2 worm cellular contexts compared by ENCODE assay signal in genomic region chrV:12533635-12534150, ce11.
TF ChIP-seq lines count a peak whose summit lies in the region.

No protein-coding gene starts in this region.

TF ChIP-seq in whole organism, L2 larva, 48 proteins besides CTCF, POLR2A, EP300 and RAD21 (continued from another document):
- TF ChIP-seq peb-1 (tag; optimal IDR thresholded peaks at IDR 0.05; lab: Kevin White, UChicago) (no peak), lsy-2 (tag; optimal IDR thresholded peaks at IDR 0.05; lab: Kevin White, UChicago) (peak in 1 of 2 experiments; percentile 41), nhr-77 (tag; optimal IDR thresholded peaks at IDR 0.05; lab: Kevin White, UChicago) (no peak), nhr-12 (tag; optimal IDR thresholded peaks at IDR 0.05; lab: Kevin White, UChicago) (no peak), lin-11 (tag; optimal IDR thresholded peaks at IDR 0.05; lab: Kevin White, UChicago) (no peak), nhr-23 (tag; optimal IDR thresholded peaks at IDR 0.05; lab: Kevin White, UChicago) (no peak), nhr-25 (tag; optimal IDR thresholded peaks at IDR 0.05; lab: Kevin White, UChicago) (peak; percentile 63), lin-39 (tag; optimal IDR thresholded peaks at IDR 0.05; lab: Kevin White, UChicago) (no peak), Y55F3AM.14 (GFP tag; optimal IDR thresholded peaks at IDR 0.05; lab: Kevin White, UChicago) (no peak), unc-39 (tag; optimal IDR thresholded peaks at IDR 0.05; lab: Kevin White, UChicago) (no peak), ztf-4 (tag; optimal IDR thresholded peaks at IDR 0.05; lab: Kevin White, UChicago) (no peak), sma-3 (GFP tag; optimal IDR thresholded peaks at IDR 0.05; lab: Kevin White, UChicago) (peak; percentile 63), sma-9 (GFP tag; optimal IDR thresholded peaks at IDR 0.05; lab: Kevin White, UChicago) (peak; percentile 44), sma-9 (tag; optimal IDR thresholded peaks at IDR 0.05; lab: Kevin White, UChicago) (no peak), R02D3.7 (tag; optimal IDR thresholded peaks at IDR 0.05; lab: Kevin White, UChicago) (no peak)

TF ChIP-seq in whole organism, L4 larva, 104 proteins besides CTCF, POLR2A, EP300 and RAD21 (continued from another document):
- no peak for TF ChIP-seq nhr-10 (tag; optimal IDR thresholded peaks at IDR 0.05; lab: Kevin White, UChicago)
- TF ChIP-seq nhr-102 (tag; optimal IDR thresholded peaks at IDR 0.05; lab: Kevin White, UChicago): no peak
- TF ChIP-seq unc-62 (GFP tag; optimal IDR thresholded peaks at IDR 0.05 in 1 of 2; lab: Kevin White, UChicago): peak in 1 of 2 experiments; percentile 98
- no peak for TF ChIP-seq unc-62 (tag; optimal IDR thresholded peaks at IDR 0.05; lab: Kevin White, UChicago)
- TF ChIP-seq ztf-7 (tag; optimal IDR thresholded peaks at IDR 0.05; lab: Kevin White, UChicago): no peak
- TF ChIP-seq mdt-29 (GFP tag; IDR thresholded peaks at IDR 0.05; lab: Robert Waterston, UW): no peak
- no peak for TF ChIP-seq attf-4 (tag; optimal IDR thresholded peaks at IDR 0.05; lab: Kevin White, UChicago)
- TF ChIP-seq php-3 (GFP tag; IDR thresholded peaks at IDR 0.05; lab: Robert Waterston, UW): no peak
- no peak for TF ChIP-seq dmd-9 (GFP tag; IDR thresholded peaks at IDR 0.05; lab: Robert Waterston, UW)
- TF ChIP-seq daf-19 (GFP tag; conservative IDR thresholded peaks at IDR 0.05; lab: Robert Waterston, UW): no peak
- no peak for TF ChIP-seq nhr-11 (tag; optimal IDR thresholded peaks at IDR 0.05; lab: Kevin White, UChicago)
- no peak for TF ChIP-seq unc-130 (GFP tag; optimal IDR thresholded peaks at IDR 0.05; lab: Kevin White, UChicago)
- TF ChIP-seq T20F7.1 (GFP tag; optimal IDR thresholded peaks at IDR 0.05; lab: Kevin White, UChicago): no peak
- TF ChIP-seq nhr-28 (tag; optimal IDR thresholded peaks at IDR 0.05; lab: Kevin White, UChicago): no peak
- TF ChIP-seq gei-8 (GFP tag; optimal IDR thresholded peaks at IDR 0.05; lab: Kevin White, UChicago): no peak
- TF ChIP-seq daf-8 (GFP tag; IDR thresholded peaks at IDR 0.05; lab: Robert Waterston, UW): no peak
- no peak for TF ChIP-seq skn-1 (tag; optimal IDR thresholded peaks at IDR 0.05; lab: Kevin White, UChicago)
- TF ChIP-seq lsy-2 (tag; optimal IDR thresholded peaks at IDR 0.05; lab: Kevin White, UChicago): peak in 1 of 2 experiments; percentile 46
- no peak for TF ChIP-seq ceh-32 (tag; optimal IDR thresholded peaks at IDR 0.05; lab: Kevin White, UChicago; ENCODE audit: poor library complexity)
